Fruit fly (Drosophila melanogaster) whole organism: ENCODE results near the gene CG6654.

Source experiments
- CG8478 ChIP-seq: fragments of >200 bp; optimal IDR thresholded peaks from 2 replicates; lab custom pipeline; 2018; ENCODE audit warnings: inconsistent platforms
- Dll ChIP-seq: fragments of >200 bp; optimal IDR thresholded peaks from 2 replicates; lab custom pipeline; 2017
- EcR ChIP-seq, 2 experiments: fragments of >200 bp; optimal IDR thresholded peaks; 2 replicates each; lab custom pipeline; 2017; ENCODE audit warnings: missing biosample characterization in 2 of 2, missing genetic modification characterization in 2 of 2, missing genetic modification reagents in 2 of 2
- pan ChIP-seq: fragments of >200 bp; optimal IDR thresholded peaks from 2 replicates; lab custom pipeline; 2017
- psq ChIP-seq: fragments of >200 bp; optimal IDR thresholded peaks from 2 replicates; lab custom pipeline; 2017
- usp ChIP-seq: fragments of >200 bp; optimal IDR thresholded peaks from 2 replicates; lab custom pipeline; 2017; ENCODE audit warnings: missing biosample characterization, missing genetic modification characterization, mixed read lengths

- no peak for TF ChIP-seq Dll (lab: Kevin White, UChicago)
- TF ChIP-seq CG8478 (lab: Kevin White, UChicago) = no peak
- no peak for TF ChIP-seq psq (lab: Kevin White, UChicago)
- TF ChIP-seq usp (GFP tag; lab: Kevin White, UChicago) = no peak
- TF ChIP-seq EcR (GFP tag; optimal IDR thresholded peaks at IDR 0.05; lab: Kevin White, UChicago) = no peak
- no peak for TF ChIP-seq pan (lab: Kevin White, UChicago)
These were observed 5.5 kb upstream of the CG6654 start, which contains the start of the genes SIDL and CG12241 for dm6 chr3R:15218824-15219576.
